Worm (Caenorhabditis elegans): ENCODE results near the gene etc-1.

etc-1 gene

ce11 chrII:8625163-8625562 is 39.5 kb upstream of the etc-1 start, which contains the start of gene sptf-2:
TSS of gene sptf-2 (plus strand) at chrII:8625459.
- TF ChIP-seq ceh-40 (GFP tag; IDR thresholded peaks at IDR 0.05), result 0 out of 2 replicates have a peak, but pooled peaks have one; percentile 4
- TF ChIP-seq hmg-1.2 (GFP tag; IDR thresholded peaks at IDR 0.05), result peak; percentile 16; the same call in 1 of the 2 replicates
- peak; percentile 99 for TF ChIP-seq nhr-80 (tag; optimal IDR thresholded peaks at IDR 0.05)
- TF ChIP-seq ceh-27 (GFP tag; optimal IDR thresholded peaks at IDR 0.05), result no peak
- peak; percentile 25 for TF ChIP-seq atf-7 (tag; optimal IDR thresholded peaks at IDR 0.05)
- TF ChIP-seq sptf-2 (GFP tag; optimal IDR thresholded peaks at IDR 0.05), result peak; percentile 99
- peak; percentile 70 for TF ChIP-seq ets-4 (GFP tag; optimal IDR thresholded peaks at IDR 0.05)
- TF ChIP-seq ztf-28 (GFP tag; IDR thresholded peaks at IDR 0.05), result no peak
- peak; percentile 23 for TF ChIP-seq ztf-22 (GFP tag; optimal IDR thresholded peaks at IDR 0.05)

ce11 chrII:8626598-8626997 is 38.0 kb upstream of the etc-1 start:
- TF ChIP-seq Y53G8AR.9 (GFP tag; conservative IDR thresholded peaks at IDR 0.05), result no peak
- TF ChIP-seq tbp1 (GFP tag; optimal IDR thresholded peaks at IDR 0.05), result no peak
- no peak for TF ChIP-seq egl-44 (GFP tag; IDR thresholded peaks at IDR 0.05)
- no peak for TF ChIP-seq nfya-1 (tag; optimal IDR thresholded peaks at IDR 0.05; ENCODE audit: borderline replicate concordance, insufficient read depth)
- no peak for TF ChIP-seq unc-130 (GFP tag; optimal IDR thresholded peaks at IDR 0.05)
- no peak for TF ChIP-seq ceh-91 (GFP tag; IDR thresholded peaks at IDR 0.05)
- TF ChIP-seq cebp-2 (GFP tag; IDR thresholded peaks at IDR 0.05), result no peak
- TF ChIP-seq ceh-27 (GFP tag; optimal IDR thresholded peaks at IDR 0.05), result no peak
- TF ChIP-seq madf-10 (tag; optimal IDR thresholded peaks at IDR 0.05), result no peak

- TF ChIP-seq C06A6.2 (GFP tag; conservative IDR thresholded peaks at IDR 0.05) (no peak), attf-6 (GFP tag; IDR thresholded peaks at IDR 0.05) (no peak), atf-7 (tag; optimal IDR thresholded peaks at IDR 0.05) (no peak), lag-1 (GFP tag; IDR thresholded peaks at IDR 0.05) (no peak), unc-130 (GFP tag; optimal IDR thresholded peaks at IDR 0.05) (no peak), K12H6.12 (tag; optimal IDR thresholded peaks at IDR 0.05) (no peak), nhr-120 (GFP tag; IDR thresholded peaks at IDR 0.05) (no peak), bed-1 (GFP tag; IDR thresholded peaks at IDR 0.05) (no peak), pbrm-1 (GFP tag; IDR thresholded peaks at IDR 0.05) (no peak), nfya-2 (GFP tag; IDR thresholded peaks at IDR 0.05) (no peak), F22D6.2 (tag; optimal IDR thresholded peaks at IDR 0.05) (no peak), F10E7.11 (tag; optimal IDR thresholded peaks at IDR 0.05) (no peak), ccch-3 (GFP tag; optimal IDR thresholded peaks at IDR 0.05) (no peak)
These were observed 36.7 kb upstream of the etc-1 start for ce11 chrII:8627907-8628306.

ce11 chrII:8630088-8630487 is 34.5 kb upstream of the etc-1 start, which contains the start of gene T22C8.6:
TSS of gene T22C8.6 (minus strand) at chrII:8630281.
- TF ChIP-seq snpc-1.1 (tag; optimal IDR thresholded peaks at IDR 0.05; ENCODE audit: insufficient read depth) (no peak), hsf-1 (GFP tag; IDR thresholded peaks at IDR 0.05) (no peak), F55B11.4 (tag; optimal IDR thresholded peaks at IDR 0.05; ENCODE audit: borderline replicate concordance, insufficient read depth) (no peak), hlh-12 (tag; optimal IDR thresholded peaks at IDR 0.05) (no peak), lin-26 (GFP tag; IDR thresholded peaks at IDR 0.05) (no peak), lin-40 (tag; optimal IDR thresholded peaks at IDR 0.05) (no peak)
